Fruit fly (Drosophila melanogaster) whole organism, embryonic: Measurements from ENCODE around the gene Elo68alpha.

Experiments used
- Bgb ChIP-seq: fragments of 200-800 bp; sonication (Bioruptor generic); IDR thresholded peaks from 2 replicates; pipeline ENCODE4 v1.3.6; 2022; ENCODE audit warnings: missing biosample characterization, missing genetic modification characterization; ENCODE audit not compliant: partially characterized antibody
- CG10321 ChIP-seq: fragments of 200-800 bp; sonication (Bioruptor generic); IDR thresholded peaks from 2 replicates; pipeline ENCODE4 v1.3.6; 2022; ENCODE audit warnings: missing biosample characterization, missing genetic modification characterization
- CG11456 ChIP-seq: fragments of 200-800 bp; sonication (Bioruptor generic); IDR thresholded peaks from 3 replicates; pipeline ENCODE4 v1.3.6; 2022; ENCODE audit warnings: missing biosample characterization, missing genetic modification characterization
- CG11504 ChIP-seq: fragments of 200-800 bp; sonication (Bioruptor generic); optimal IDR thresholded peaks from 3 replicates; lab custom pipeline; 2019; ENCODE audit warnings: missing biosample characterization, mild to moderate bottlenecking, missing genetic modification characterization, moderate library complexity
- CG11560 ChIP-seq: fragments of 200-800 bp; sonication (Bioruptor generic); IDR thresholded peaks from 3 replicates; pipeline ENCODE4 v1.3.6; 2022; ENCODE audit warnings: missing biosample characterization, missing genetic modification characterization
- CG11696 ChIP-seq: fragments of 200-800 bp; sonication (Bioruptor generic); IDR thresholded peaks from 2 replicates; pipeline ENCODE4 v1.3.6; 2022; ENCODE audit warnings: missing biosample characterization, missing genetic modification characterization
- CG12104 ChIP-seq: fragments of 200-800 bp; sonication (Bioruptor generic); optimal IDR thresholded peaks from 3 replicates; lab custom pipeline; 2016; ENCODE audit warnings: missing biosample characterization, missing genetic modification characterization
- CG1233 ChIP-seq: fragments of 200-800 bp; sonication (Bioruptor generic); optimal IDR thresholded peaks from 4 replicates; lab custom pipeline; 2018; ENCODE audit warnings: missing biosample characterization, mild to moderate bottlenecking, missing genetic modification characterization
- CG14050 ChIP-seq: fragments of 200-800 bp; sonication (Bioruptor generic); IDR thresholded peaks from 3 replicates; pipeline ENCODE4 v1.3.6; 2022; ENCODE audit warnings: missing biosample characterization, missing genetic modification characterization
- CG15011 ChIP-seq: fragments of 200-800 bp; sonication (Bioruptor generic); optimal IDR thresholded peaks from 3 replicates; lab custom pipeline; 2018; ENCODE audit warnings: missing biosample characterization, mild to moderate bottlenecking, missing genetic modification characterization
- CG15073 ChIP-seq: fragments of 200-800 bp; sonication (Bioruptor generic); optimal IDR thresholded peaks from 2 replicates; lab custom pipeline; 2016; ENCODE audit warnings: missing biosample characterization, missing genetic modification characterization
- CG1529 ChIP-seq: fragments of 200-800 bp; sonication (Bioruptor generic); optimal IDR thresholded peaks from 3 replicates; lab custom pipeline; 2018; ENCODE audit warnings: missing biosample characterization, missing genetic modification characterization
- CG16779 ChIP-seq: fragments of 200-800 bp; sonication (Bioruptor generic); IDR thresholded peaks from 2 replicates; pipeline ENCODE4 v1.3.6; 2022; ENCODE audit warnings: missing biosample characterization, missing genetic modification characterization
- CG17328 ChIP-seq: fragments of 200-800 bp; sonication (Bioruptor generic); IDR thresholded peaks from 2 replicates; pipeline ENCODE4 v1.3.6; 2022; ENCODE audit warnings: missing biosample characterization, missing genetic modification characterization
- CG18599 ChIP-seq: fragments of 200-800 bp; sonication (Bioruptor generic); optimal IDR thresholded peaks from 3 replicates; lab custom pipeline; 2017; ENCODE audit warnings: missing biosample characterization, missing genetic modification characterization, mild to moderate bottlenecking, moderate library complexity, missing genetic modification reagents
- CG2712 ChIP-seq: fragments of 200-800 bp; optimal IDR thresholded peaks from 3 replicates; lab custom pipeline; 2019; ENCODE audit warnings: missing biosample characterization, mild to moderate bottlenecking, missing genetic modification characterization, moderate library complexity
- CG30020 ChIP-seq: fragments of 200-800 bp; optimal IDR thresholded peaks from 2 replicates; lab custom pipeline; 2019; ENCODE audit warnings: missing biosample characterization, mild to moderate bottlenecking, missing genetic modification characterization, moderate library complexity
- CG31388 ChIP-seq: fragments of 200-800 bp; sonication (Bioruptor generic); optimal IDR thresholded peaks from 2 replicates; lab custom pipeline; 2016; ENCODE audit warnings: missing biosample characterization, missing genetic modification characterization
- CG42726 ChIP-seq: fragments of 200-800 bp; sonication (Bioruptor generic); IDR thresholded peaks from 2 replicates; pipeline ENCODE4 v1.3.6; 2022; ENCODE audit warnings: missing biosample characterization, missing genetic modification characterization; ENCODE audit not compliant: partially characterized antibody
- CG7786 ChIP-seq: fragments of 200-800 bp; sonication (Bioruptor generic); optimal IDR thresholded peaks from 2 replicates; lab custom pipeline; 2016; ENCODE audit warnings: missing biosample characterization, missing genetic modification characterization
- CG7839 ChIP-seq: fragments of 200-800 bp; sonication (Bioruptor generic); optimal IDR thresholded peaks from 3 replicates; lab custom pipeline; 2018; ENCODE audit warnings: missing biosample characterization, mild to moderate bottlenecking, missing genetic modification characterization, moderate library complexity
- CG7928 ChIP-seq: fragments of 200-800 bp; sonication (Bioruptor generic); optimal IDR thresholded peaks from 2 replicates; lab custom pipeline; 2017; ENCODE audit warnings: missing biosample characterization, mild to moderate bottlenecking, missing genetic modification characterization
- D ChIP-seq, 2 experiments: fragments of 200-800 bp in 1 of 2; fragments of >200 bp in 1 of 2; sonication (Bioruptor generic) in 1 of 2; optimal IDR thresholded peaks; 2 replicates in 1 of 2; 3 replicates in 1 of 2; lab custom pipeline; 2017; ENCODE audit warnings: mild to moderate bottlenecking in 1 of 2, missing biosample characterization in 1 of 2, missing genetic modification characterization in 1 of 2, missing genetic modification reagents in 1 of 2
- Deaf1 ChIP-seq: fragments of 200-800 bp; optimal IDR thresholded peaks from 3 replicates; lab custom pipeline; 2019; ENCODE audit warnings: missing biosample characterization, mild to moderate bottlenecking, missing genetic modification characterization, moderate library complexity
- Dip3 ChIP-seq: fragments of 200-800 bp; sonication (Bioruptor generic); optimal IDR thresholded peaks from 3 replicates; lab custom pipeline; 2016; ENCODE audit warnings: missing biosample characterization, missing genetic modification characterization
- HHEX ChIP-seq: fragments of 200-800 bp; sonication (Bioruptor generic); optimal IDR thresholded peaks from 3 replicates; lab custom pipeline; 2017; ENCODE audit warnings: missing biosample characterization, mild to moderate bottlenecking, missing genetic modification characterization, missing genetic modification reagents
- Hand ChIP-seq: fragments of 200-800 bp; sonication (Bioruptor generic); optimal IDR thresholded peaks from 2 replicates; lab custom pipeline; 2017; ENCODE audit warnings: mild to moderate bottlenecking, missing biosample characterization, missing genetic modification reagents, missing genetic modification characterization
- Hmr ChIP-seq: fragments of 200-800 bp; sonication (Bioruptor generic); optimal IDR thresholded peaks from 3 replicates; lab custom pipeline; 2017; ENCODE audit warnings: mild to moderate bottlenecking, missing biosample characterization, missing genetic modification reagents, missing genetic modification characterization
- Hr39 ChIP-seq: fragments of >200 bp; optimal IDR thresholded peaks from 2 replicates; lab custom pipeline; 2017
- Hr78 ChIP-seq, 2 experiments: fragments of 200-800 bp in 1 of 2; fragments of >200 bp in 1 of 2; sonication (Bioruptor generic) in 1 of 2; optimal IDR thresholded peaks; 2 replicates each; lab custom pipeline; 2017 to 2019; ENCODE audit warnings: missing biosample characterization in 2 of 2, missing genetic modification characterization in 2 of 2, mild to moderate bottlenecking in 1 of 2, moderate library complexity in 1 of 2
- NC2β ChIP-seq: fragments of 200-800 bp; sonication (Bioruptor generic); optimal IDR thresholded peaks from 2 replicates; lab custom pipeline; 2016; ENCODE audit warnings: missing biosample characterization, missing genetic modification characterization
- Opbp ChIP-seq: fragments of 200-800 bp; sonication (Bioruptor generic); IDR thresholded peaks from 3 replicates; pipeline ENCODE4 v1.3.6; 2022; ENCODE audit warnings: missing biosample characterization, missing genetic modification characterization; ENCODE audit not compliant: partially characterized antibody
- Sin3A ChIP-seq: fragments of >200 bp; optimal IDR thresholded peaks from 2 replicates; lab custom pipeline; 2018
- Tbp ChIP-seq: fragments of >200 bp; optimal IDR thresholded peaks from 2 replicates; lab custom pipeline; 2018; ENCODE audit warnings: missing biosample characterization, missing genetic modification characterization
- YL-1 ChIP-seq: fragments of 200-800 bp; sonication (Bioruptor generic); optimal IDR thresholded peaks from 3 replicates; lab custom pipeline; 2017; ENCODE audit warnings: missing biosample characterization, mild to moderate bottlenecking, missing genetic modification characterization
- az2 ChIP-seq: fragments of 200-800 bp; sonication (Bioruptor generic); optimal IDR thresholded peaks from 3 replicates; lab custom pipeline; 2016; ENCODE audit warnings: missing biosample characterization, missing genetic modification characterization
- bowl ChIP-seq: fragments of 200-800 bp; sonication (Bioruptor generic); IDR thresholded peaks from 2 replicates; pipeline ENCODE4 v1.3.6; 2022; ENCODE audit warnings: missing biosample characterization, missing genetic modification characterization
- btn ChIP-seq: fragments of 200-800 bp; sonication (Bioruptor generic); optimal IDR thresholded peaks from 2 replicates; lab custom pipeline; 2016; ENCODE audit warnings: missing biosample characterization, missing genetic modification characterization
- dati ChIP-seq: fragments of 200-800 bp; sonication (Bioruptor generic); IDR thresholded peaks from 2 replicates; pipeline ENCODE4 v1.3.6; 2022; ENCODE audit warnings: missing biosample characterization, missing genetic modification characterization
- grau ChIP-seq: fragments of 200-800 bp; optimal IDR thresholded peaks from 3 replicates; lab custom pipeline; 2019; ENCODE audit warnings: missing biosample characterization, mild to moderate bottlenecking, missing genetic modification characterization, moderate library complexity
- h ChIP-seq: fragments of >200 bp; optimal IDR thresholded peaks from 2 replicates; lab custom pipeline; 2017
- her ChIP-seq: fragments of 200-800 bp; sonication (Bioruptor generic); optimal IDR thresholded peaks from 2 replicates; lab custom pipeline; 2016; ENCODE audit warnings: missing biosample characterization, missing genetic modification characterization
- hth ChIP-seq: fragments of >200 bp; optimal IDR thresholded peaks from 2 replicates; lab custom pipeline; 2017; ENCODE audit warnings: inconsistent platforms
- nerfin-1 ChIP-seq: fragments of 200-800 bp; sonication (Bioruptor generic); optimal IDR thresholded peaks from 3 replicates; lab custom pipeline; 2019; ENCODE audit warnings: missing biosample characterization, mild to moderate bottlenecking, missing genetic modification characterization, moderate library complexity
- nerfin-2 ChIP-seq: fragments of 200-800 bp; sonication (Bioruptor generic); IDR thresholded peaks from 2 replicates; pipeline ENCODE4 v1.3.6; 2022; ENCODE audit warnings: missing biosample characterization, missing genetic modification characterization; ENCODE audit not compliant: partially characterized antibody
- odd ChIP-seq: fragments of 200-800 bp; sonication (Bioruptor generic); optimal IDR thresholded peaks from 2 replicates; lab custom pipeline; 2017; ENCODE audit warnings: missing biosample characterization, mild to moderate bottlenecking, missing genetic modification characterization
- otp ChIP-seq: fragments of 200-800 bp; sonication (Bioruptor generic); IDR thresholded peaks from 3 replicates; pipeline ENCODE4, ENCODE4 v1.3.6; 2022; ENCODE audit warnings: missing biosample characterization, missing genetic modification characterization
- pfk ChIP-seq: fragments of 200-800 bp; sonication (Bioruptor generic); optimal IDR thresholded peaks from 2 replicates; lab custom pipeline; 2018; ENCODE audit warnings: missing biosample characterization, mild to moderate bottlenecking, missing genetic modification characterization, moderate library complexity
- stc ChIP-seq: fragments of 200-800 bp; sonication (Bioruptor generic); IDR thresholded peaks from 2 replicates; pipeline ENCODE4 v1.3.6; 2022; ENCODE audit warnings: missing biosample characterization, missing genetic modification characterization
- trem ChIP-seq: fragments of 200-800 bp; optimal IDR thresholded peaks from 3 replicates; lab custom pipeline; 2019; ENCODE audit warnings: missing biosample characterization, mild to moderate bottlenecking, missing genetic modification characterization, moderate library complexity
- wek ChIP-seq: fragments of 200-800 bp; sonication (Bioruptor generic); optimal IDR thresholded peaks from 3 replicates; lab custom pipeline; 2018; ENCODE audit warnings: missing biosample characterization, mild to moderate bottlenecking, missing genetic modification characterization, moderate library complexity
- zfh1 ChIP-seq: fragments of 200-800 bp; sonication (Bioruptor generic); IDR thresholded peaks from 3 replicates; pipeline ENCODE4 v1.3.6; 2022; ENCODE audit warnings: missing biosample characterization, missing genetic modification characterization

Elo68alpha gene

dm6 chr3L:11112427-11112826 lies 9.6 kb upstream of the Elo68alpha start (continued):
- TF ChIP-seq CG1233 (GFP tag; lab: Kevin White, UChicago) (no peak), CG42726 (GFP tag; lab: Robert Waterston, UW) (0 out of 2 replicates have a peak, but pooled peaks have one; percentile 10), CG14050 (no peak), D (optimal IDR thresholded peaks at IDR 0.05; lab: Kevin White, UChicago) (no peak), D (GFP tag; optimal IDR thresholded peaks at IDR 0.05; lab: Kevin White, UChicago) (no peak), CG11456 (GFP tag; lab: Robert Waterston, UW) (no peak), Dip3 (GFP tag; lab: Kevin White, UChicago) (no peak), NC2β (GFP tag; lab: Kevin White, UChicago) (no peak), Opbp (GFP tag; lab: Robert Waterston, UW) (0 out of 3 replicates have a peak, but pooled peaks have one; percentile 15), CG7928 (GFP tag; lab: Kevin White, UChicago) (no peak), Sin3A (lab: Kevin White, UChicago) (no peak), odd (no peak), az2 (GFP tag; lab: Kevin White, UChicago) (no peak), CG16779 (0 out of 2 replicates have a peak, but pooled peaks have one; percentile 52), nerfin-1 (tag; lab: Kevin White, UChicago) (no peak), CG2712 (tag; lab: Kevin White, UChicago) (no peak), Hmr (GFP tag; lab: Kevin White, UChicago) (no peak), CG11560 (tag; lab: Robert Waterston, UW) (no peak), nerfin-2 (no peak), Hand (no peak), Bgb (GFP tag; lab: Robert Waterston, UW) (0 out of 2 replicates have a peak, but pooled peaks have one; percentile 18), CG10321 (0 out of 2 replicates have a peak, but pooled peaks have one; percentile 43), CG7839 (tag; lab: Kevin White, UChicago) (no peak), CG12104 (GFP tag; lab: Kevin White, UChicago) (no peak), YL-1 (no peak), CG15011 (no peak), bowl (GFP tag; lab: Robert Waterston, UW) (no peak), CG30020 (tag; lab: Kevin White, UChicago) (no peak), h (lab: Kevin White, UChicago) (no peak), zfh1 (no peak), CG11504 (tag; lab: Kevin White, UChicago) (no peak), Tbp (GFP tag; lab: Kevin White, UChicago) (no peak), CG1529 (GFP tag; lab: Kevin White, UChicago) (no peak), pfk (GFP tag; lab: Kevin White, UChicago) (no peak), HHEX (GFP tag; lab: Kevin White, UChicago) (no peak), dati (no peak), btn (no peak), otp (GFP tag; lab: Robert Waterston, UW) (no peak), CG7786 (GFP tag; lab: Kevin White, UChicago) (no peak), grau (tag; lab: Kevin White, UChicago) (no peak), CG17328 (no peak), CG11696 (GFP tag; lab: Robert Waterston, UW) (0 out of 2 replicates have a peak, but pooled peaks have one; percentile 16), hth (no peak), trem (no peak), Hr78 (GFP tag; optimal IDR thresholded peaks at IDR 0.05; lab: Kevin White, UChicago) (no peak), wek (GFP tag; lab: Kevin White, UChicago) (no peak), CG31388 (GFP tag; lab: Kevin White, UChicago) (no peak), stc (GFP tag; lab: Robert Waterston, UW) (no peak), Hr39 (lab: Kevin White, UChicago) (no peak), CG15073 (GFP tag; lab: Kevin White, UChicago) (no peak), CG18599 (no peak), her (GFP tag; lab: Kevin White, UChicago) (no peak), Deaf1 (tag; lab: Kevin White, UChicago) (peak; percentile 8)
